Worm (Caenorhabditis elegans): Measurements from ENCODE around the gene ugt-53.

- TF ChIP-seq mab-5 (tag; optimal IDR thresholded peaks at IDR 0.05) (no peak), nhr-28 (tag; optimal IDR thresholded peaks at IDR 0.05) (no peak)
These were observed 18.3 kb upstream of the ugt-53 start, which contains the start of gene srw-2 for ce11 chrV:2830817-2831216.

Data from whole organism, mixed stage, embryonic.